Fruit fly (Drosophila melanogaster) whole organism, pupa: ENCODE results near the gene TH1.

ENCODE experiments used
- CG10348 ChIP-seq: fragments of 200-800 bp; sonication (Bioruptor generic); IDR thresholded peaks from 2 replicates; pipeline ENCODE4 v1.3.6; 2022; ENCODE audit warnings: missing biosample characterization, missing genetic modification characterization
- CG12605 ChIP-seq: fragments of 200-800 bp; sonication (Bioruptor generic); IDR thresholded peaks from 2 replicates; pipeline ENCODE4 v1.3.6; 2022; ENCODE audit warnings: missing biosample characterization, missing genetic modification characterization
- CG13204 ChIP-seq: fragments of 200-800 bp; sonication (Bioruptor generic); optimal IDR thresholded peaks from 2 replicates; lab custom pipeline; 2018; ENCODE audit warnings: missing biosample characterization, mild to moderate bottlenecking, missing genetic modification characterization, moderate library complexity
- CG14655 ChIP-seq: fragments of 200-800 bp; sonication (Bioruptor generic); optimal IDR thresholded peaks from 3 replicates; lab custom pipeline; 2017; ENCODE audit warnings: mild to moderate bottlenecking, missing biosample characterization, missing genetic modification reagents, missing genetic modification characterization
- CG15710 ChIP-seq: fragments of 200-800 bp; sonication (Bioruptor generic); optimal IDR thresholded peaks from 2 replicates; lab custom pipeline; 2018; ENCODE audit warnings: missing biosample characterization, mild to moderate bottlenecking, missing genetic modification characterization, moderate library complexity
- CG17806 ChIP-seq: fragments of 200-800 bp; sonication (Bioruptor generic); optimal IDR thresholded peaks from 2 replicates; lab custom pipeline; 2018; ENCODE audit warnings: missing biosample characterization, mild to moderate bottlenecking, missing genetic modification characterization, moderate library complexity
- CG32121 ChIP-seq: fragments of 200-800 bp; sonication (Bioruptor generic); IDR thresholded peaks from 2 replicates; pipeline ENCODE4 v1.3.6; 2022; ENCODE audit warnings: missing biosample characterization, missing genetic modification characterization
- CG34367 ChIP-seq: fragments of 200-800 bp; sonication (Bioruptor generic); optimal IDR thresholded peaks from 2 replicates; lab custom pipeline; 2018; ENCODE audit warnings: missing biosample characterization, mild to moderate bottlenecking, missing genetic modification characterization
- CG4496 ChIP-seq: fragments of 200-800 bp; sonication (Bioruptor generic); IDR thresholded peaks from 3 replicates; pipeline ENCODE4 v1.3.6; 2022; ENCODE audit warnings: missing biosample characterization, missing genetic modification characterization
- CG8159 ChIP-seq: fragments of 200-800 bp; sonication (Bioruptor generic); optimal IDR thresholded peaks from 3 replicates; lab custom pipeline; 2018; ENCODE audit warnings: missing biosample characterization, mild to moderate bottlenecking, missing genetic modification characterization, moderate library complexity
- CG8301 ChIP-seq: fragments of 200-800 bp; sonication (Bioruptor generic); optimal IDR thresholded peaks from 2 replicates; lab custom pipeline; 2018; ENCODE audit warnings: missing biosample characterization, mild to moderate bottlenecking, missing genetic modification characterization
- CG9948 ChIP-seq: fragments of 200-800 bp; sonication (Bioruptor generic); optimal IDR thresholded peaks from 2 replicates; lab custom pipeline; 2018; ENCODE audit warnings: missing biosample characterization, mild to moderate bottlenecking, missing genetic modification characterization, moderate library complexity
- D1 ChIP-seq: fragments of 200-800 bp; sonication (Bioruptor generic); optimal IDR thresholded peaks from 2 replicates; lab custom pipeline; 2018; ENCODE audit warnings: missing biosample characterization, mild to moderate bottlenecking, missing genetic modification characterization, moderate library complexity
- EcR ChIP-seq: fragments of 200-800 bp; sonication (Bioruptor generic); optimal IDR thresholded peaks from 3 replicates; lab custom pipeline; 2019; ENCODE audit warnings: missing biosample characterization, missing genetic modification characterization, mild to moderate bottlenecking, moderate library complexity, missing genetic modification reagents
- Ets98B ChIP-seq: fragments of 200-800 bp; sonication (Bioruptor generic); IDR thresholded peaks from 2 replicates; pipeline ENCODE4 v1.3.6; 2022; ENCODE audit warnings: missing biosample characterization, missing genetic modification characterization
- Pif1A ChIP-seq: fragments of 200-800 bp; sonication (Bioruptor generic); optimal IDR thresholded peaks from 3 replicates; lab custom pipeline; 2016; ENCODE audit warnings: missing biosample characterization, missing genetic modification characterization
- Pif1B ChIP-seq: fragments of 200-800 bp; sonication (Bioruptor generic); optimal IDR thresholded peaks from 3 replicates; lab custom pipeline; 2016; ENCODE audit warnings: missing biosample characterization, missing genetic modification characterization
- Snoo ChIP-seq: fragments of 200-800 bp; sonication (Bioruptor generic); optimal IDR thresholded peaks from 3 replicates; lab custom pipeline; 2017; ENCODE audit warnings: missing biosample characterization, mild to moderate bottlenecking, missing genetic modification characterization, inconsistent platforms
- fd96Ca ChIP-seq: fragments of 200-800 bp; sonication (Bioruptor generic); IDR thresholded peaks from 3 replicates; pipeline ENCODE4 v1.3.6; 2022; ENCODE audit warnings: missing biosample characterization, missing genetic modification characterization
- gl ChIP-seq: fragments of 200-800 bp; sonication (Bioruptor generic); optimal IDR thresholded peaks from 2 replicates; lab custom pipeline; 2018; ENCODE audit warnings: missing biosample characterization, mild to moderate bottlenecking, missing genetic modification characterization
- rn ChIP-seq: fragments of 200-800 bp; sonication (Bioruptor generic); IDR thresholded peaks from 2 replicates; pipeline ENCODE4 v1.3.6; 2022; ENCODE audit warnings: missing biosample characterization, missing genetic modification characterization

TH1 gene

DNA sequence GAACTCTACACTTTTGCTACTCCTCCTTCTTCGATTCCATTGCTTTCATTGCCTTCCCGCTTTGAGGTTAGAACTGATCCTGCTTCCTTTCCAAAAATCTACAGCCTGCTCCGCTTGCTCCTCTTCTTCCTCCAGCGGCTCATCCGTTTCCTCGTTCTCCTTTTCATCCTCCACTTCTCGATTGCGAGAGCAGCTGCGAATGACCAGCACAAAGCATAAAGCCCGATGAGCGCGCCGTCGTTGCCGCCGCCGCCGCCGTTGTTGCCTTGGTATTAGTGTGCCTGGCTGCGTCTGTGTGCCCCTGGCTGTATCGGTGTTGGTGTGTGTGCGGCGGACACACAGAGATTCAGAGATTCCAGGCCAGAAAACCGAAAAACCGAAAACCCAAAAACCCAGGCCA lies 33.1 kb upstream of the TH1 start:
- no peak for TF ChIP-seq CG12605 (GFP tag; lab: Robert Waterston, UW)
- 0 out of 3 replicates have a peak, but pooled peaks have one; percentile 9 for TF ChIP-seq CG4496
- TF ChIP-seq CG13204 (GFP tag; lab: Kevin White, UChicago), result peak; percentile 58
- TF ChIP-seq CG9948 (tag; lab: Kevin White, UChicago), result no peak
- TF ChIP-seq, all 21 proteins: peak for 2

- TF ChIP-seq Pif1B (GFP tag; lab: Kevin White, UChicago) (no peak), CG32121 (peak; percentile 79), CG9948 (tag; lab: Kevin White, UChicago) (no peak), Snoo (tag; lab: Kevin White, UChicago) (no peak), CG34367 (tag; lab: Kevin White, UChicago) (no peak), CG12605 (GFP tag; lab: Robert Waterston, UW) (peak; percentile 19; the same call in 1 of the 2 replicates), CG4496 (peak; percentile 69), CG13204 (GFP tag; lab: Kevin White, UChicago) (peak; percentile 63), fd96Ca (GFP tag; lab: Robert Waterston, UW) (peak; percentile 81), Ets98B (GFP tag; lab: Robert Waterston, UW) (peak; percentile 79; the same call in 1 of the 2 replicates)
Observed at dm6 chrX:16423125-16423509, 31.9 kb upstream of the TH1 start.

DNA sequence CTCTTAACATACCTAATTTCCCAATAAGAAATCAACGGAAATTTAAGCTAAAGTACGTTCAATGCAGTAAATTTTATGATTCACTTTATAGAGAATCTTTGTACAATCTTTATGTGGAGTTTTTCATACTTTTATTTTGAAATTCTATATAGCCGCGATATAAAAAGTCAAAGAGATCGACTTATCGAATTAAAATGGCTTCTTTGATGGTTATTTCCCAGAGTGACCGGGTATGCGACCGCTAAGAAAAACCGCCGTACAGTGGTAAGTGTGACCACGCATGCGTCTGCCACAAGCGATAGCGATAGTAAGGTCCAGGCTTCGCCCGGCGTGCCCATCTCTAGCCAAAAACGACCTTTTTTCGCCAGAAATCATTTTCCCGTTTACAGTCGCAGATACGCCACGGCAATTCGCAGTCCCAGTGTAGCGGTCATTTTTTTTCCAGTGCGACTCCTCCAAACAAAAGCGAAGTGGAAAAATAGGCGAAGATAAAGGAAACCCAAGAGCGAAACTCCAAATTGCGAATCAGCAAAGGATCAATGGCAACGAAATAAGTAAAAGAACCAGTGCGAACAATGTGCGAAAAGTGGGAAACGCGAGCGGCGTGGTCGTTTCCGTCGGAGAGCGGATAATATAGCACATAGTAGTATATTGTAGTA lies 31.4 kb upstream of the TH1 start, which contains the start of gene hang:
hang (plus strand) TSS at position 366 of the 659 bp plus-strand sequence.
- TF ChIP-seq CG10348 (GFP tag; lab: Robert Waterston, UW) (no peak), CG8159 (tag; lab: Kevin White, UChicago) (peak; percentile 8), CG15710 (tag; lab: Kevin White, UChicago) (no peak), CG12605 (GFP tag; lab: Robert Waterston, UW) (no peak), CG9948 (tag; lab: Kevin White, UChicago) (no peak), CG4496 (peak; percentile 70), gl (no peak), Pif1A (GFP tag; lab: Kevin White, UChicago) (peak; percentile 26), Pif1B (GFP tag; lab: Kevin White, UChicago) (peak; percentile 23), Ets98B (GFP tag; lab: Robert Waterston, UW) (peak; percentile 4; the same call in 1 of the 2 replicates), EcR (GFP tag; lab: Kevin White, UChicago) (peak; percentile 17), Snoo (tag; lab: Kevin White, UChicago) (peak; percentile 2), fd96Ca (GFP tag; lab: Robert Waterston, UW) (0 out of 3 replicates have a peak, but pooled peaks have one; percentile 35), CG8301 (no peak), CG14655 (no peak), CG34367 (tag; lab: Kevin White, UChicago) (no peak), CG17806 (tag; lab: Kevin White, UChicago) (no peak), rn (no peak), CG32121 (no peak), CG13204 (GFP tag; lab: Kevin White, UChicago) (no peak), D1 (tag; lab: Kevin White, UChicago) (no peak)
- TF ChIP-seq, all 21 proteins: peak for 8

DNA sequence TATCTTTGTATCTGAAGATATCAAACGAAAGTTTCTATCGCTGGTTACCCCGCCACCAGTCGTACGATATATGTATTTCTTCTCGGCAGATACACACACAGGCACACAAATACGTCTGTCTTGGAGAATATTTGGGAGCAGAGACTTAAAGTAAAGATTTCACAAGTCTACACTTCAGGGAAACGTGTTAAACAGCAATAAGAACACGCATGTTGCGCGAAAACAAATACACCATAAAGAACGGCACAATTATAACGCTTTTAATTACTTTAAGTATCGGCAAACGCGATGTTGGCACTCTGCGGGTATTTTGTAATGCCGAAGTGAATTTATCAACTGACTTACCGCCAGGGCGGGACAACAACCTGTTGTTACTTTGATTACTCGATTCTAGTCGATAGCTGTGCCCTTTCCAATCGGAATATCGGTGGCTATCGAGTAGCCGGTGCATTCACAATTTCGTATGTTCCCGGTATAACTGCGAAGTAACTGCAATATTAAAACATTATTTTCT lies 30.7 kb upstream of the TH1 start, which contains the start of gene AnxB11:
AnxB11 (minus strand) TSS at position 367 of the 514 bp plus-strand sequence.
- TF ChIP-seq CG9948 (tag; lab: Kevin White, UChicago) (no peak), rn (no peak), CG12605 (GFP tag; lab: Robert Waterston, UW) (0 out of 2 replicates have a peak, but pooled peaks have one; percentile 3)

- TF ChIP-seq CG13204 (GFP tag; lab: Kevin White, UChicago), result no peak
- TF ChIP-seq EcR (GFP tag; lab: Kevin White, UChicago), result peak; percentile 56
Observed at dm6 chrX:16420878-16421277, 29.6 kb upstream of the TH1 start.

DNA sequence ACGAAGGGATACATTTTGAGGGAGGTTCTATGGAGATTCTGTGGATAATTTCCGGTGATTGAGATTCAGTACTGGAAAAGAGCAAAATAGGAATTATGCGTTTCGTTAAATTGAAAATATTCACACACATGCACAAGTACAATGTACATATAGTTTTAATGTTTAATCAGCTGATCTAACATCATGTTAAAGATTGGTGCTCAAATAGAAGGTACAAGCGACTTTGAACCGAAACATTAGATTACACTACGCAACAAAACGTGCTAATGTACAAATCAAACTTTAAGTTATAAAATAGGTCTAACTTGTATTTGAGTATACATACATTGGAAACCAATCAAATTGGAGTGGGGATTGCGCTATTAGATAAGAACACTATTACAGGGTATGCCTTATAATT lies 28.8 kb upstream of the TH1 start:
- no peak for TF ChIP-seq CG34367 (tag; lab: Kevin White, UChicago)
- TF ChIP-seq Ets98B (GFP tag; lab: Robert Waterston, UW), result no peak
- TF ChIP-seq CG15710 (tag; lab: Kevin White, UChicago), result no peak
- no peak for TF ChIP-seq CG4496
- TF ChIP-seq rn, result no peak
- TF ChIP-seq CG13204 (GFP tag; lab: Kevin White, UChicago), result no peak
- no peak for TF ChIP-seq CG9948 (tag; lab: Kevin White, UChicago)
- TF ChIP-seq EcR (GFP tag; lab: Kevin White, UChicago), result no peak
- no peak for TF ChIP-seq CG32121
- no peak for TF ChIP-seq CG17806 (tag; lab: Kevin White, UChicago)
- no peak for TF ChIP-seq CG10348 (GFP tag; lab: Robert Waterston, UW)
- no peak for TF ChIP-seq D1 (tag; lab: Kevin White, UChicago)
- no peak for TF ChIP-seq CG8301
- TF ChIP-seq fd96Ca (GFP tag; lab: Robert Waterston, UW), result no peak
